Worm (Caenorhabditis elegans) whole organism, young adult: ENCODE results near the gene B0432.9.

Source experiments
- F49E8.2 ChIP-seq: sonication (generic microtip); optimal IDR thresholded peaks from 3 replicates; lab custom pipeline; 2017; ENCODE audit warnings: missing genetic modification characterization, mild to moderate bottlenecking, missing compliant biosample characterization, antibody characterized with exemption, moderate library complexity; ENCODE audit not compliant: insufficient read depth
- ZK185.1 ChIP-seq: sonication (generic microtip); optimal IDR thresholded peaks from 2 replicates; lab custom pipeline; 2016; ENCODE audit warnings: mild to moderate bottlenecking, missing genetic modification characterization, missing compliant biosample characterization; ENCODE audit not compliant: poor library complexity, severe bottlenecking
- nhr-80 ChIP-seq: sonication (generic microtip); optimal IDR thresholded peaks from 2 replicates; lab custom pipeline; 2016; ENCODE audit warnings: missing genetic modification characterization, missing compliant biosample characterization
- sptf-2 ChIP-seq: fragments of 200-800 bp; sonication (Bioruptor generic); optimal IDR thresholded peaks from 2 replicates; lab custom pipeline; 2018; ENCODE audit warnings: mild to moderate bottlenecking, missing genetic modification characterization, missing compliant biosample characterization
- ztf-18 ChIP-seq: sonication (generic microtip); optimal IDR thresholded peaks from 2 replicates; lab custom pipeline; 2016; ENCODE audit warnings: missing genotype, mild to moderate bottlenecking, missing genetic modification characterization, missing compliant biosample characterization

ce11 chrII:299684-300083, 16.2 kb upstream of the B0432.9 start, which contains the start of gene K01A2.6:
- no peak for TF ChIP-seq nhr-80
- TF ChIP-seq F49E8.2 = no peak
- no peak for TF ChIP-seq ZK185.1 (tag; lab: Kevin White, UChicago)
- no peak for TF ChIP-seq sptf-2
- TF ChIP-seq ztf-18 (tag; lab: Kevin White, UChicago) = no peak
